Worm (Caenorhabditis elegans) whole organism, L3 larva: ENCODE results near the gene srlf-26.
A peak's percentile ranks its signal among the peaks of the same experiment; 100 is the strongest.

Experiments
- R02D3.7 ChIP-seq: fragments of 150-350 bp; optimal IDR thresholded peaks from 2 replicates; lab custom pipeline; 2014; ENCODE audit warnings: missing biosample characterization, missing genetic modification characterization
- aly-2 ChIP-seq: fragments of 150-350 bp; optimal IDR thresholded peaks from 2 replicates; lab custom pipeline; 2014; ENCODE audit warnings: missing biosample characterization, missing genetic modification characterization
- ceh-28 ChIP-seq: fragments of 150-350 bp; optimal IDR thresholded peaks from 2 replicates; lab custom pipeline; 2014; ENCODE audit warnings: missing biosample characterization, missing genetic modification reagents, missing genetic modification characterization
- ceh-82 ChIP-seq: fragments of 150-350 bp; optimal IDR thresholded peaks from 2 replicates; lab custom pipeline; 2014; ENCODE audit warnings: missing biosample characterization, missing genetic modification characterization
- ceh-9 ChIP-seq: sonication (generic microtip); optimal IDR thresholded peaks from 2 replicates; lab custom pipeline; 2018; ENCODE audit warnings: missing biosample characterization, missing genetic modification characterization
- egl-27 ChIP-seq: sonication (generic microtip); optimal IDR thresholded peaks from 4 replicates; lab custom pipeline; 2017; ENCODE audit warnings: missing biosample characterization, missing genetic modification reagents, missing genetic modification characterization
- elt-1 ChIP-seq: fragments of 150-350 bp; optimal IDR thresholded peaks from 2 replicates; lab custom pipeline; 2014; ENCODE audit warnings: missing biosample characterization, missing genetic modification characterization
- elt-2 ChIP-seq: sonication (generic microtip); optimal IDR thresholded peaks from 2 replicates; lab custom pipeline; 2016; ENCODE audit warnings: missing genetic modification reagents, mild to moderate bottlenecking, missing genetic modification characterization, missing compliant biosample characterization
- eor-1 ChIP-seq, 2 experiments: fragments of 150-350 bp; optimal IDR thresholded peaks; 2 replicates each; lab custom pipeline; 2014 to 2018; ENCODE audit warnings: missing biosample characterization in 2 of 2, missing genetic modification characterization in 2 of 2
- fkh-10 ChIP-seq: sonication (generic microtip); optimal IDR thresholded peaks from 2 replicates; lab custom pipeline; 2017; ENCODE audit warnings: missing biosample characterization, missing genetic modification reagents, missing genetic modification characterization
- fos-1 ChIP-seq: fragments of 150-350 bp; optimal IDR thresholded peaks from 2 replicates; lab custom pipeline; 2014; ENCODE audit warnings: missing biosample characterization, missing genetic modification characterization
- hmg-11 ChIP-seq: sonication (generic microtip); optimal IDR thresholded peaks from 2 replicates; lab custom pipeline; 2016; ENCODE audit warnings: missing genetic modification characterization, missing compliant biosample characterization
- jun-1 ChIP-seq: fragments of 150-350 bp; optimal IDR thresholded peaks from 2 replicates; lab custom pipeline; 2014; ENCODE audit warnings: missing biosample characterization, missing genetic modification reagents, missing genetic modification characterization
- lin-15B ChIP-seq: fragments of 150-350 bp; optimal IDR thresholded peaks from 2 replicates; lab custom pipeline; 2014; ENCODE audit warnings: missing biosample characterization, missing genetic modification characterization
- lsy-12 ChIP-seq: sonication (generic microtip); optimal IDR thresholded peaks from 2 replicates; lab custom pipeline; 2016; ENCODE audit warnings: mild to moderate bottlenecking, missing genetic modification characterization, missing compliant biosample characterization
- mdl-1 ChIP-seq: fragments of 150-350 bp; optimal IDR thresholded peaks from 2 replicates; lab custom pipeline; 2014; ENCODE audit warnings: missing biosample characterization, missing genetic modification characterization
- mml-1 ChIP-seq: fragments of 150-350 bp; sonication (generic microtip); optimal IDR thresholded peaks from 3 replicates; lab custom pipeline; 2014; ENCODE audit warnings: missing biosample characterization, missing genetic modification characterization
- nfya-1 ChIP-seq: sonication (generic microtip); optimal IDR thresholded peaks from 2 replicates; lab custom pipeline; 2017; ENCODE audit warnings: missing genetic modification characterization, mild to moderate bottlenecking, missing compliant biosample characterization, antibody characterized with exemption, moderate library complexity; ENCODE audit not compliant: insufficient read depth
- nhr-11 ChIP-seq: fragments of 150-350 bp; optimal IDR thresholded peaks from 2 replicates; lab custom pipeline; 2014; ENCODE audit warnings: missing biosample characterization, missing genetic modification characterization
- nhr-23 ChIP-seq: fragments of 150-350 bp; optimal IDR thresholded peaks from 2 replicates; lab custom pipeline; 2014; ENCODE audit warnings: missing biosample characterization, missing genetic modification reagents, missing genetic modification characterization
- nhr-237 ChIP-seq: fragments of 150-350 bp; optimal IDR thresholded peaks from 2 replicates; lab custom pipeline; 2014; ENCODE audit warnings: missing biosample characterization, missing genetic modification characterization
- nhr-25 ChIP-seq: sonication (generic microtip); optimal IDR thresholded peaks from 2 replicates; lab custom pipeline; 2017; ENCODE audit warnings: missing biosample characterization, missing genetic modification characterization
- nhr-28 ChIP-seq: fragments of 150-350 bp; optimal IDR thresholded peaks from 2 replicates; lab custom pipeline; 2014; ENCODE audit warnings: missing biosample characterization, missing genetic modification characterization
- nhr-67 ChIP-seq: fragments of 150-350 bp; optimal IDR thresholded peaks from 2 replicates; lab custom pipeline; 2014; ENCODE audit warnings: missing biosample characterization, missing genetic modification characterization
- nhr-76 ChIP-seq: fragments of 150-350 bp; sonication (generic microtip); optimal IDR thresholded peaks from 5 replicates; lab custom pipeline; 2014; ENCODE audit warnings: missing biosample characterization, missing genetic modification characterization
- pha-4 ChIP-seq: fragments of 150-350 bp; optimal IDR thresholded peaks from 2 replicates; lab custom pipeline; 2014; ENCODE audit warnings: missing biosample characterization, missing genetic modification reagents, missing genetic modification characterization
- pqm-1 ChIP-seq: fragments of 150-350 bp; optimal IDR thresholded peaks from 2 replicates; lab custom pipeline; 2017; ENCODE audit warnings: missing biosample characterization, missing genetic modification characterization, inconsistent platforms
- skn-1 ChIP-seq: fragments of 150-350 bp; optimal IDR thresholded peaks from 2 replicates; lab custom pipeline; 2014; ENCODE audit warnings: missing biosample characterization, missing genetic modification characterization
- snpc-4 ChIP-seq: fragments of 150-350 bp; optimal IDR thresholded peaks from 2 replicates; lab custom pipeline; 2014; ENCODE audit warnings: missing biosample characterization, missing genetic modification characterization
- tbx-2 ChIP-seq: sonication (generic microtip); optimal IDR thresholded peaks from 2 replicates; lab custom pipeline; 2016; ENCODE audit warnings: mild to moderate bottlenecking, missing genetic modification characterization, missing compliant biosample characterization
- unc-62 ChIP-seq: fragments of 150-350 bp; sonication (generic microtip); optimal IDR thresholded peaks from 4 replicates; lab custom pipeline; 2014; ENCODE audit warnings: missing biosample characterization, missing genetic modification reagents, missing genetic modification characterization
- zag-1 ChIP-seq: fragments of 150-350 bp; optimal IDR thresholded peaks from 2 replicates; lab custom pipeline; 2014; ENCODE audit warnings: missing biosample characterization, missing genetic modification characterization

The srlf-26 gene

DNA sequence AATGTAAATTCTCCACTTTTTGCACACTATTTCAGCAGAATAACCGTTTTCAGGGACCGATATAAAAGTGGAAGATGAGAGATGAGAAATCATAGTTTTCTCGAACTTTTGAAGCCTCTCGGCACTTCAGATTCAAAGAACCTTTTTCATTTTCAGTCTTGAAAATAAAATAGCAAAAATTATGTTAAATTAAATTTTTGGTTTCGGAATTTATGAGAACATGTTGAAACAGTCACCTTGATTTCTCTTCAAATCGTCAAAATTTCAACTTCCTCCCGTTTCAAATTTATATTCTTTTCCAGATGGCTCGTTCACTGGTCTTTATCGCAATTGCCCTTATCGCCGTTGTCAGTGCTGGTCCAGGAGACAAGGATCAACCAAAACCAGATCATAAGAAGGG lies at the start of gene srlf-26:
TSS of gene srlf-26 (plus strand) at position 301 of the 400 bp plus-strand sequence.
- TF ChIP-seq ceh-9 (tag; lab: Kevin White, UChicago) = no peak
- no peak for TF ChIP-seq ceh-82 (tag; lab: Kevin White, UChicago)
- TF ChIP-seq nhr-76 (tag; lab: Kevin White, UChicago) = no peak
- TF ChIP-seq aly-2 (tag; lab: Kevin White, UChicago) = no peak
- no peak for TF ChIP-seq mml-1 (tag; lab: Kevin White, UChicago)
- TF ChIP-seq nhr-237 = no peak
- no peak for TF ChIP-seq lin-15B (tag; lab: Kevin White, UChicago)
- no peak for TF ChIP-seq zag-1 (tag; lab: Kevin White, UChicago)
- no peak for TF ChIP-seq nhr-67 (tag; lab: Kevin White, UChicago)
- TF ChIP-seq unc-62 = no peak
- no peak for TF ChIP-seq nhr-11 (tag; lab: Kevin White, UChicago)
- no peak for TF ChIP-seq mdl-1 (tag; lab: Kevin White, UChicago)
- TF ChIP-seq nhr-28 (tag; lab: Kevin White, UChicago) = no peak

DNA sequence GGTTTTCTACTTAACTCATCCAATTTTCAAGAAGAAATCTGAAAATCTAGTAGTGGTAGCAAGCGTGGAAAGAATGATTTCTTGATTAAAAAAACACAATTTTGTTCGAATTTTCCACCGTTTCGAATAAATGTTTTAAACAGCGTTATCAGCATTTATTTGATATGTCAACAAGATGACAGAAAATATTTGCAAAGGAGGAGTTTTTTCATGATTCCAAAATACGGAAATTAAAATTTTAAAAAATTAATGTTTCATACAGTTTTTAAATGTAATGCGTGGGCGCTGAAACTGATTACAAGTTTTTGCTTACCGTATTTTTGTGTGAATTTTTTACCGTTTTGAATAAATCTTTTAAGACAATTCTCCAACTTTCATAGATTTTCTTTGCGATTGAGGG lies 46.1 kb upstream of the srlf-26 start:
- TF ChIP-seq nhr-67 (tag; lab: Kevin White, UChicago) (no peak), pha-4 (tag; lab: Kevin White, UChicago) (peak; percentile 22)
- TF ChIP-seq, all 47 proteins: peak for 1

- TF ChIP-seq unc-62 = no peak
- no peak for TF ChIP-seq zag-1 (tag; lab: Kevin White, UChicago)
- TF ChIP-seq fkh-10 (GFP tag; lab: Kevin White, UChicago) = no peak
- TF ChIP-seq snpc-4 (tag; lab: Kevin White, UChicago) = no peak
- TF ChIP-seq eor-1 (tag; optimal IDR thresholded peaks at IDR 0.05; lab: Kevin White, UChicago) = no peak
- no peak for TF ChIP-seq ceh-28 (tag; lab: Kevin White, UChicago)
- no peak for TF ChIP-seq nhr-237
- no peak for TF ChIP-seq fos-1 (tag; lab: Kevin White, UChicago)
- no peak for TF ChIP-seq ceh-9 (tag; lab: Kevin White, UChicago)
- no peak for TF ChIP-seq nhr-23 (tag; lab: Kevin White, UChicago)
- no peak for TF ChIP-seq hmg-11 (tag; lab: Kevin White, UChicago)
- no peak for TF ChIP-seq mml-1 (tag; lab: Kevin White, UChicago)
- no peak for TF ChIP-seq lin-15B (tag; lab: Kevin White, UChicago)
- no peak for TF ChIP-seq tbx-2 (tag; lab: Kevin White, UChicago)
- TF ChIP-seq aly-2 (tag; lab: Kevin White, UChicago) = no peak
- TF ChIP-seq egl-27 (tag; lab: Kevin White, UChicago) = no peak
- no peak for TF ChIP-seq nhr-76 (tag; lab: Kevin White, UChicago)
These were observed 45.6 kb upstream of the srlf-26 start, which contains the start of gene fbxa-98 for ce11 chrIV:13633165-13633564. Gene fbxa-98 (plus strand): TSS chrIV:13633407.

- TF ChIP-seq nhr-76 (tag; lab: Kevin White, UChicago) = no peak
These were observed 41.8 kb upstream of the srlf-26 start, which contains the start of gene C08F11.7 for ce11 chrIV:13636975-13637374. Gene C08F11.7 (plus strand): TSS chrIV:13637275.

DNA sequence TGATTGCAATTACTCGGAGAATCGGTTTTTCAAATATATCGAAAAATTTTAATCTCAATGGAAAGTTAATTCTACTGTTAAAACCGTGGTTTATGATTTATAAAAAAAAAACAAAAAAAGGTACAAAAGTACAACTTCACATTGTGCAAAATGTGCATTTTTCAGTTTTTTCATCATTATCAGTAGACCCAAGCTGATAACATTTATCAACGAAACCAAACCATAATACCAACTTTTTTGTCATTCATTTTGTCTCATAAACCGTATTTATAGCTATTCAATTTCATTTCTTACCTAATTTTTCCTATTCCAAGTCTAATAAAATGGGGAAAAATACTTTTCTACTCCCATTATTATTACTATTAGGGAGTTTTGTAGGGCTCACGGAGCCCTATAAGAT lies 39.7 kb upstream of the srlf-26 start, which contains the start of gene ugt-22:
TSS of gene ugt-22 (plus strand) at position 234 of the 400 bp plus-strand sequence.
- TF ChIP-seq elt-2 (tag; lab: Kevin White, UChicago) = peak; percentile 86
- TF ChIP-seq mml-1 (tag; lab: Kevin White, UChicago) = no peak
- no peak for TF ChIP-seq ceh-28 (tag; lab: Kevin White, UChicago)
- no peak for TF ChIP-seq R02D3.7 (tag; lab: Kevin White, UChicago)
- TF ChIP-seq fkh-10 (GFP tag; lab: Kevin White, UChicago) = no peak
- no peak for TF ChIP-seq ceh-9 (tag; lab: Kevin White, UChicago)
- TF ChIP-seq nfya-1 (tag; lab: Kevin White, UChicago) = no peak
- no peak for TF ChIP-seq nhr-67 (tag; lab: Kevin White, UChicago)
- TF ChIP-seq elt-1 = no peak
- TF ChIP-seq skn-1 (tag; lab: Kevin White, UChicago) = peak; percentile 22
- no peak for TF ChIP-seq mdl-1 (tag; lab: Kevin White, UChicago)
- no peak for TF ChIP-seq pha-4 (tag; lab: Kevin White, UChicago)
- no peak for TF ChIP-seq ceh-82 (tag; lab: Kevin White, UChicago)
- TF ChIP-seq nhr-25 = no peak
- no peak for TF ChIP-seq egl-27 (tag; lab: Kevin White, UChicago)
- TF ChIP-seq nhr-237 = no peak
- TF ChIP-seq zag-1 (tag; lab: Kevin White, UChicago) = no peak
- TF ChIP-seq jun-1 = no peak
- TF ChIP-seq lsy-12 (tag; lab: Kevin White, UChicago) = no peak
- peak; percentile 83 for TF ChIP-seq pqm-1
- TF ChIP-seq aly-2 (tag; lab: Kevin White, UChicago) = no peak
